Worm (Caenorhabditis elegans): ENCODE data around the gene Y1A5A.1.

ce11 chrIII:4030839-4031238 is 44.4 kb upstream of the Y1A5A.1 start:
- no peak for TF ChIP-seq fos-1 (tag; optimal IDR thresholded peaks at IDR 0.05)
- no peak for TF ChIP-seq nhr-237 (tag; optimal IDR thresholded peaks at IDR 0.05)
- TF ChIP-seq lir-3 (tag; optimal IDR thresholded peaks at IDR 0.05) = no peak
